Worm (Caenorhabditis elegans) whole organism, L4/young adult: ENCODE measurements around the gene ugt-48.

Experiments
- dao-5 ChIP-seq: sonication (generic microtip); optimal IDR thresholded peaks from 2 replicates; lab custom pipeline; 2016; ENCODE audit warnings: missing genotype, missing genetic modification characterization, moderate library complexity, missing compliant biosample characterization
- him-1 ChIP-seq: sonication (generic microtip); optimal IDR thresholded peaks from 2 replicates; lab custom pipeline; 2016; ENCODE audit warnings: missing genotype, missing genetic modification reagents, missing genetic modification characterization, missing compliant biosample characterization

DNA sequence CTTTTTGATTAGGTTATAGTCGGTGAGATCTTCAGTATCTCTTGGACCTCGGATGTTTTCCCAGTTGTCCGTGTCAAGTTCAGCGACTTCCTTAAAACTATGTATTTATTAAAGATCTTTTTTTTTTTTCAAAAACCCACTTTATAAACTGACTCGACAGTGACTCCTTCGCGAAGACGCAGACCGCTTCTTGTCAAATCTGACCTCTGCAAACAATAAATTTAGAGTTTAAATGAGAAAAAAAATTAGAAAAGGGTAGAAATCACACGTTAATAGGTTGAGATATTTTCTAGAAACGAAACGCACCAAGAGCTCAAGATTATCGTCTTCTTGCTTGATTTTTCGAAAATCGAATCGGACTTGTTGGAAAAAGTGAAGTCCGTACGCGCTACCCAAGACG, 12.1 kb downstream of the ugt-48 start, which contains the start of gene C24G6.8:
- TF ChIP-seq him-1 (tag; lab: Kevin White, UChicago) (no peak), dao-5 (no peak)
